Worm (Caenorhabditis elegans): Measurements from ENCODE around the gene C53D6.8.

Gene C53D6.8

DNA sequence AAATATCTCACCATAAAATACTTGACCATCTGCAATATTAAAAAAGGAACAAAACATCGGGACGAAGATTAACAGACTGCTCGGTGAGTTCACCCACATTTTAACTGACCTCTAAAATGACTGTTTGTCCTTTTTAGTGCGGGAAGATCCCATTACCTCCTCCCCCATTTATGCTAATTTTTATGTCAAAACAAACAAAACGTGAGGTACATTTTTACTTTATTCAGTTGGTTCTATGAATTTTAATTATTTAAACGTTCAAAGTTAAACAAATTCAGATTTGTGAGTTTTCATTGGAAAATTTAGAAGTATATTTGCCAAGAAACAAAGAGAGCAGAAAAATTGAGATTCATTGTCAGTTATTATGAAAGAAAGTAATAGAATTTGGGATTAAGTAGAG lies at the start of gene C53D6.8:
C53D6.8 (minus strand) TSS at position 101 of the 400 bp plus-strand sequence.
- TF ChIP-seq skn-1 (tag; optimal IDR thresholded peaks at IDR 0.05) (no peak), snpc-4 (tag; optimal IDR thresholded peaks at IDR 0.05) (no peak), R02D3.7 (tag; optimal IDR thresholded peaks at IDR 0.05) (no peak), hmg-11 (tag; optimal IDR thresholded peaks at IDR 0.05) (no peak), mml-1 (tag; optimal IDR thresholded peaks at IDR 0.05) (no peak), ztf-11 (tag; optimal IDR thresholded peaks at IDR 0.05) (no peak), unc-39 (tag; optimal IDR thresholded peaks at IDR 0.05) (no peak), nhr-77 (tag; optimal IDR thresholded peaks at IDR 0.05) (no peak), sea-2 (GFP tag; optimal IDR thresholded peaks at IDR 0.05) (no peak), elt-2 (tag; optimal IDR thresholded peaks at IDR 0.05) (no peak), pha-4 (tag; optimal IDR thresholded peaks at IDR 0.05) (no peak), egl-27 (tag; optimal IDR thresholded peaks at IDR 0.05) (no peak), ama-1 (optimal IDR thresholded peaks at IDR 0.05) (no peak), jun-1 (tag; optimal IDR thresholded peaks at IDR 0.05) (no peak)

DNA sequence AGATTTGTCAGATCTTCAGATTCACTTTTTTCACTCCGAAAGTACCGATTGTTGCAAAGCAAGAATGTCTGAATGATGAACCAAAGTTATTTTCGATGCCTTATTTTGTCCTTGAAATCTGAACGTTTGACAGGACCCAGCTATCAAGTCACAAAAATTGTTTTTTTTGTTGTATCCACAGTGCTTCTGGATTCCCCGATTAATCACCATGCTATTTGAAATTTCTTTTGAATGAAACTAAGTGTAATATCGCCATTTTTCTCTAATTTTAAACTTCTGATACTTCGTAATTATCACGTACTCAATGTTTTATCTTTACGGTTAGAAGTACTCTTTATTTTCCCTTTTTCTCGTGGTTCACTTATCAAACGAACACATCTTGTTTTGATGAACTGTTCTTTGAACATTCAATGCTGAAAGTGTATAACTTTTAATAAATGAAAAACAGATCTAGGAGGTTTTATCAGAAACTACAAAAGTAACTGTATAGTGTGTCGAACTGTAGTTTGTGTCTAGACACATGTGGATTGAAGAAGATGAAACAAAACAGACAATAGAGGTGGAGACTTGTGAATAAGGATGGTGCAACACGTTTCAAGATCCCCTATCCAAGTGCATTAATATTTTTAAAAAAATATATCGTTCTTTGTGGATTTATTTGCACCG lies 49.1 kb upstream of the C53D6.8 start:
- TF ChIP-seq nhr-43 (tag; optimal IDR thresholded peaks at IDR 0.05; ENCODE audit: poor library complexity, severe bottlenecking), result peak; percentile 8
- TF ChIP-seq nhr-77 (tag; optimal IDR thresholded peaks at IDR 0.05), result no peak
- peak; percentile 9 for TF ChIP-seq pqm-1 (tag; optimal IDR thresholded peaks at IDR 0.05)

DNA sequence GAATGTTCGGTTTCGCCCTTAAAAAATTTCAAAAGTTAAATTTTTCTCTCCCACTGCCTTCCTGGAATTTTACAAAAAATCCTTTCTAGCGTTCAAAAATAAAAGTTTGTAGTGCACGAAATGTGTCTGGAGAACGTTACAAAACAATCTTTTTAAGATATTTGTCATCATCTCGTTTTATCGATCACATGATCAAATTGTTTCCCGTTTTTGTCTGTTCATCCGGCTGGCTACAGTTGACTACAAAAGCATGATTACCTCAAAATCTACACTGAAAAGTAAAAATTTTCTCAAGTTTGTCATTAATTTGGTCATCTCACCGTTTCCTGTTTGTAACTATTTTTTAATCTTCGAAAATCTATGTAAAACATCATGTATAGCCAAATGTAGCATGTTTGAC lies 48.5 kb upstream of the C53D6.8 start:
- TF ChIP-seq nhr-25 (tag; optimal IDR thresholded peaks at IDR 0.05) (no peak), fkh-2 (tag; optimal IDR thresholded peaks at IDR 0.05) (no peak), skn-1 (tag; optimal IDR thresholded peaks at IDR 0.05) (no peak), mml-1 (tag; optimal IDR thresholded peaks at IDR 0.05) (no peak)

DNA sequence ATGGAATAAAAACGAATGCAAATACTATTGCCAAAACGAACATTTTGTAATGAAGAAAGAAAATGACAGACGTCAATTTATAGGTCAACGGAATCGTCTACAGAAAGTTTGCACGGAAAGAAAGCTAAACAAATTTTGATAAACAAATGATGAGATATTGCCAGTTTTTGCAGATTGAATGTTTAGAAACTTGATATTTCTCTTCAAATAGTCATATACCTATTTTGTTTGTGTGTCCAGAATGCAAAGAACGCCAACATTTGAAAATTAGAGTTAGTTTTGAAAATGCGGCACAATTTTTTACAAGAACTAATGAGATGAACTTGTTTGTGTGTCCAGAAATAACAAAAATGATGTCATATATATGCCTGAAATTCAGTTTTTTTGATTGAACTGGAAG lies 42.7 kb upstream of the C53D6.8 start, which contains the start of gene Y73F4A.1:
Y73F4A.1 (minus strand) TSS at position 101 of the 400 bp plus-strand sequence.
- TF ChIP-seq lsy-12 (tag; optimal IDR thresholded peaks at IDR 0.05) (no peak), lin-15B (tag; optimal IDR thresholded peaks at IDR 0.05) (no peak), nhr-77 (tag; optimal IDR thresholded peaks at IDR 0.05) (no peak), pqm-1 (tag; optimal IDR thresholded peaks at IDR 0.05) (no peak), ceh-82 (tag; optimal IDR thresholded peaks at IDR 0.05) (no peak), daf-12 (tag; optimal IDR thresholded peaks at IDR 0.05) (no peak)

DNA sequence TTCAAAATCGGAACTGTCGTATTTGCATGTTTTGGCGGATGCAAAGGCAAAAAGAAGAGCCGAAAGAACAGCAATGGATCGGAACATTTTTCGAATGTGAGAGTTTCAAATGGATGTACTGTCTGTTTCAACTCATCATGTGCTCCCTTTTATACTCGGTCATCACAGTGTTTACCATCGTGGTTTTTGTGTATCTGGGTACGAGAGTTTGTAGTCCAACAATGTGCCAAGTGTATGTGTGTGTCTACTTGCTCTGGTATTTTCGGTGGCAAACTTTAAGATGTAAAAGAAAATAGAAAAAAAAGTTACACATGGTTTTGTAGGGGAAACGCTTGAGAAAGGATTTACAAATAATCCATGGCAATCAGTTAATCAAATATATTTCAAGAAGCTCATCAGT lies 40.7 kb upstream of the C53D6.8 start, which contains the start of gene Y73F4A.2:
Y73F4A.2 (minus strand) TSS at position 124 of the 400 bp plus-strand sequence.
- TF ChIP-seq hmg-11 (tag; optimal IDR thresholded peaks at IDR 0.05) (no peak), nhr-77 (tag; optimal IDR thresholded peaks at IDR 0.05) (no peak), nhr-12 (tag; optimal IDR thresholded peaks at IDR 0.05) (no peak), pha-4 (tag; optimal IDR thresholded peaks at IDR 0.05) (peak; percentile 86), ZK546.5 (tag; optimal IDR thresholded peaks at IDR 0.05) (no peak)

DNA sequence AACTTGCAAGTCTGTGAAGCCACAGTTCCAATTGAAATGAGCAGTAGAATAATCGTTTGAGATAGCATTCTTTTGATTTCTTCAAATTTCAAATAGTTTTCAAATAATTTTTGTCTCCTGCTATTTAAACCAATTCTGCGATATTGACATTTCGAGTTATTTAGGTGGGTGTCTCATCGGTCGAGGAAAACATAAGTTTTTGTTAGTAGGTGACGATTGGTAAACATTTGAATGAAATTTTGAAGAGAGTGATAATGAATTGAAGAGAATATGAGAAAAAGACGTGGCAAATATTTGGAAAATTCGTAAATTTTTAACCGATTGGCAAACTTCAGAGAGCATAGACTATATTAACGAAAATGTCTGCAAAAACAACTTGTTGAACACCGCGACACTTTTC lies 37.9 kb upstream of the C53D6.8 start, which contains the start of gene Y73F4A.3:
Y73F4A.3 (minus strand) TSS at position 101 of the 400 bp plus-strand sequence.
- TF ChIP-seq pha-4 (tag; optimal IDR thresholded peaks at IDR 0.05) (peak; percentile 62), mdl-1 (tag; optimal IDR thresholded peaks at IDR 0.05) (no peak)

DNA sequence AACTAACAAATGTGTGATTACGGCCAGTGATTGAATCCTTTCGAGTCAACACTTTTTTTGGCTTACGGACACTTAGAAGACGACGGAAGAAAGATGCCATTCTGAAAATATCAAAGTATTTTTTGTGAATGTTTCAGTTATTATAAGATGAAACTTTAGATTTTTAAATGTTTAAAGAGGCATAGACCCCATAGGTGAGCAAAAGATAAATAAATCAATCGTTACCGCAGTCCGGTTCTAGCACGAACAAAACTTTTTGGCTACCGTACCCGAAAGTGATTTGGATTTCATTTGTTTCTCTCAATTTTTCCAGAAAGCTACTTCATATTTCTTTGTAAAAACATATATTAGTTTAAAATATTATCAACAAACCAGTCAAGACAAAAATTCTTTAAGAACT lies 34.5 kb upstream of the C53D6.8 start, which contains the start of gene C53D6.7:
C53D6.7 (minus strand) TSS at position 101 of the 400 bp plus-strand sequence.
- TF ChIP-seq nhr-77 (tag; optimal IDR thresholded peaks at IDR 0.05) (no peak), elt-2 (tag; optimal IDR thresholded peaks at IDR 0.05) (no peak), R02D3.7 (tag; optimal IDR thresholded peaks at IDR 0.05) (no peak), ceh-16 (tag; optimal IDR thresholded peaks at IDR 0.05) (no peak), elt-1 (tag; optimal IDR thresholded peaks at IDR 0.05) (no peak)

DNA sequence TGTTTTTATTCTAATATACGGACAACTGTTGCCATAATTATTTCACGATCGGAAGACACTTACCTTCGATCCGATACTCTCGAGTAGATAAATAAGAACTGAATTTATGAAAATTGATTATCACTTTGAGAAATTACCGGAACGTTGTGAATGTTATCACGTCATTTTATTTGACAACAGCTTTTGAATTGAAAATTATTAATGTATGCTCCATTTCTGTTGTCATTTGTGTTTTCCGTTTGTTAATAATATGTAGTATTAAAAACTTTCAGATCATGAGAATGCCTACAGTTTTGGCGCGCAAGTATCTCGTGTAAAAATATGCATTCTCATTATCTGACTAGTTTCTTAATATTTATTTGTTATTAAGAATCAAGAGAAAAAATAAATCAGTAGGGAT lies 31.8 kb upstream of the C53D6.8 start, which contains the start of gene C53D6.10:
C53D6.10 (minus strand) TSS at position 101 of the 400 bp plus-strand sequence.
- no peak for TF ChIP-seq lin-39 (tag; optimal IDR thresholded peaks at IDR 0.05)
- TF ChIP-seq R02D3.7 (tag; optimal IDR thresholded peaks at IDR 0.05), result no peak
